Fruit fly (Drosophila melanogaster): Measurements from ENCODE around the gene Plzf.
A peak's percentile ranks its signal among the peaks of the same experiment; 100 is the strongest.

Gene Plzf

DNA sequence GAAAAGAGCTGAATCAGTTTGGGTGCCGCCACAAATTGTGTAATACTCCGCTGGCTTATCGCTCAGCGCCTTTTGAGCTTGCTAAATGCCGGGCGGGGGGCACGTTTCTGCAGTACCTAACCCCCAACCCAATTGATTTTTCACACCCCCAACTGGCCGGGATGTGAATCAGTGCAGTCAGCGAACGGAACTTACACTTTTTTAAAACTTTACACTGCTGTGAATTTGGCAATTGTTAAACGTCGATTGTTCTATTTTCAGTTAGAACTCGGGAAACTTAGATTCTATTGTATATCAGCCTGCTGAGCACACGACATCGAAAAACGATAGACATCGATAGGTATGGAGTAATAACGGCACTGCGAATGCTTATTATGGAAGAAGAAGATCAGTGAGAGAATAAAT lies 10.5 kb downstream of the Plzf start, which contains the start of gene Tom70:
TSS of gene Tom70 (minus strand) at position 335 of the 405 bp plus-strand sequence.
- TF ChIP-seq CG9139 (GFP tag; optimal IDR thresholded peaks at IDR 0.05) (no peak), vri (GFP tag; optimal IDR thresholded peaks at IDR 0.05) (peak; percentile 97), dsx (GFP tag; optimal IDR thresholded peaks at IDR 0.05; ENCODE audit: poor library complexity, severe bottlenecking) (peak; percentile 25)

- TF ChIP-seq Met (GFP tag; optimal IDR thresholded peaks at IDR 0.05) = no peak
- TF ChIP-seq dsx (GFP tag; optimal IDR thresholded peaks at IDR 0.05; ENCODE audit: poor library complexity, severe bottlenecking) = no peak
- no peak for TF ChIP-seq CG8119 (GFP tag; IDR thresholded peaks at IDR 0.05)
- TF ChIP-seq CG7368 (GFP tag; optimal IDR thresholded peaks at IDR 0.05) = no peak
- TF ChIP-seq CG9139 (GFP tag; optimal IDR thresholded peaks at IDR 0.05) = no peak
- TF ChIP-seq eg (GFP tag; IDR thresholded peaks at IDR 0.05) = no peak
- no peak for TF ChIP-seq CG6163 (GFP tag; IDR thresholded peaks at IDR 0.05)
- TF ChIP-seq CG31627 (GFP tag; optimal IDR thresholded peaks at IDR 0.05) = no peak
- TF ChIP-seq Hr38 (GFP tag; optimal IDR thresholded peaks at IDR 0.05) = no peak
- no peak for TF ChIP-seq CG1621 (tag; optimal IDR thresholded peaks at IDR 0.05)
- TF ChIP-seq vri (GFP tag; optimal IDR thresholded peaks at IDR 0.05) = no peak
- no peak for TF ChIP-seq CG6276 (GFP tag; optimal IDR thresholded peaks at IDR 0.05)
- TF ChIP-seq ss (GFP tag; optimal IDR thresholded peaks at IDR 0.05) = no peak
- no peak for TF ChIP-seq OdsH (GFP tag; optimal IDR thresholded peaks at IDR 0.05)
- no peak for TF ChIP-seq Ets96B (tag; optimal IDR thresholded peaks at IDR 0.05)
- no peak for TF ChIP-seq CG11762 (GFP tag; optimal IDR thresholded peaks at IDR 0.05; ENCODE audit: insufficient read depth)
- no peak for TF ChIP-seq Eip75B (GFP tag; optimal IDR thresholded peaks at IDR 0.05)
- TF ChIP-seq salr (GFP tag; optimal IDR thresholded peaks at IDR 0.05) = no peak
Observed at dm6 chr2L:12033890-12034289, 14.8 kb downstream of the Plzf start, which contains the start of gene CG18788. TSS of gene CG18788 (plus strand) at chr2L:12034190.

- TF ChIP-seq ss (GFP tag; optimal IDR thresholded peaks at IDR 0.05) (no peak), svp (GFP tag) (peak; percentile 25), CG11294 (GFP tag; IDR thresholded peaks at IDR 0.05) (no peak), Ets21C (GFP tag; optimal IDR thresholded peaks at IDR 0.05) (no peak), CG15336 (GFP tag; IDR thresholded peaks at IDR 0.05) (no peak), CG16779 (tag; optimal IDR thresholded peaks at IDR 0.05) (no peak), Eip93F (GFP tag; optimal IDR thresholded peaks at IDR 0.05) (peak; percentile 2), vri (GFP tag; optimal IDR thresholded peaks at IDR 0.05) (peak; percentile 57), CG4318 (GFP tag; optimal IDR thresholded peaks at IDR 0.05) (no peak)
Observed at dm6 chr2L:12030552-12031131, 18.1 kb downstream of the Plzf start.

- TF ChIP-seq ss (GFP tag; optimal IDR thresholded peaks at IDR 0.05) = no peak
- TF ChIP-seq Lpt (GFP tag; optimal IDR thresholded peaks at IDR 0.05) = no peak
- TF ChIP-seq fkh (GFP tag; optimal IDR thresholded peaks at IDR 0.05) = no peak
- TF ChIP-seq vri (GFP tag; optimal IDR thresholded peaks at IDR 0.05) = peak; percentile 66
- TF ChIP-seq svp (GFP tag) = peak; percentile 84
Observed at dm6 chr2L:12029594-12030197, 19.0 kb downstream of the Plzf start.

dm6 chr2L:12028808-12029207 lies 19.9 kb downstream of the Plzf start:
- TF ChIP-seq vri (GFP tag; optimal IDR thresholded peaks at IDR 0.05) = peak; percentile 80
- TF ChIP-seq dsx (GFP tag; optimal IDR thresholded peaks at IDR 0.05; ENCODE audit: poor library complexity, severe bottlenecking) = no peak
- TF ChIP-seq Ets21C (GFP tag; optimal IDR thresholded peaks at IDR 0.05) = no peak
- peak; percentile 41 for TF ChIP-seq Sox14 (GFP tag; optimal IDR thresholded peaks at IDR 0.05)
- no peak for TF ChIP-seq CG10631 (GFP tag; optimal IDR thresholded peaks at IDR 0.05)
- TF ChIP-seq svp (GFP tag) = peak; percentile 99
- peak; percentile 10 for TF ChIP-seq Eip78C (GFP tag)
- TF ChIP-seq salr (GFP tag; optimal IDR thresholded peaks at IDR 0.05) = no peak

Measured in whole organism, prepupa.